Worm (Caenorhabditis elegans) whole organism, L4 larva: ENCODE measurements around the gene C14C6.5.

Source experiments
- R02D3.7 ChIP-seq: fragments of 150-350 bp; sonication (generic microtip); optimal IDR thresholded peaks from 3 replicates; lab custom pipeline; 2014; ENCODE audit warnings: missing biosample characterization, missing genetic modification characterization
- ama-1 ChIP-seq: fragments of 150-350 bp; optimal IDR thresholded peaks from 2 replicates; lab custom pipeline; 2014; ENCODE audit warnings: inconsistent platforms, mixed read lengths
- ceh-32 ChIP-seq: sonication (generic microtip); optimal IDR thresholded peaks from 2 replicates; lab custom pipeline; 2016; ENCODE audit warnings: mild to moderate bottlenecking, missing genetic modification characterization, missing compliant biosample characterization; ENCODE audit not compliant: poor library complexity
- ceh-82 ChIP-seq: sonication (generic microtip); optimal IDR thresholded peaks from 2 replicates; lab custom pipeline; 2017; ENCODE audit warnings: missing biosample characterization, missing genetic modification characterization
- daf-8 ChIP-seq: fragments of 200-800 bp; sonication (Bioruptor generic); IDR thresholded peaks from 2 replicates; pipeline ENCODE4 v1.3.6; 2022; ENCODE audit warnings: missing genetic modification characterization, missing compliant biosample characterization
- hlh-11 ChIP-seq: fragments of 200-800 bp; sonication (Bioruptor generic); optimal IDR thresholded peaks from 2 replicates; lab custom pipeline; 2018; ENCODE audit warnings: mild to moderate bottlenecking, missing genetic modification characterization, missing compliant biosample characterization
- lin-15B ChIP-seq: fragments of 150-350 bp; sonication (generic microtip); optimal IDR thresholded peaks from 3 replicates; lab custom pipeline; 2014; ENCODE audit warnings: missing biosample characterization, missing genetic modification characterization
- lin-39 ChIP-seq: fragments of 150-350 bp; optimal IDR thresholded peaks from 2 replicates; lab custom pipeline; 2014; ENCODE audit warnings: missing biosample characterization, missing genetic modification reagents, missing genetic modification characterization
- mes-2 ChIP-seq: sonication (generic microtip); optimal IDR thresholded peaks from 2 replicates; lab custom pipeline; 2016; ENCODE audit warnings: missing genotype, mild to moderate bottlenecking, missing genetic modification characterization, missing compliant biosample characterization; ENCODE audit not compliant: poor library complexity, severe bottlenecking
- nhr-41 ChIP-seq: fragments of 200-800 bp; sonication (Bioruptor generic); IDR thresholded peaks from 2 replicates; pipeline ENCODE4 v1.3.6; 2022; ENCODE audit warnings: missing genetic modification reagents, missing genetic modification characterization, missing compliant biosample characterization
- pha-4 ChIP-seq, 2 experiments: fragments of 150-350 bp in 1 of 2; fragments of 200-800 bp in 1 of 2; sonication (Bioruptor generic) in 1 of 2; IDR thresholded peaks in 1 of 2; optimal IDR thresholded peaks in 1 of 2; 2 replicates each; pipeline versions ENCODE4 v1.3.6 to Lab custom; 2014 to 2022; ENCODE audit warnings: missing genetic modification characterization in 2 of 2, missing genetic modification reagents in 2 of 2, missing biosample characterization in 1 of 2, missing compliant biosample characterization in 1 of 2
- unc-130 ChIP-seq: sonication (generic microtip); optimal IDR thresholded peaks from 2 replicates; lab custom pipeline; 2016; ENCODE audit warnings: missing genetic modification reagents, missing genetic modification characterization, missing compliant biosample characterization

ce11 chrV:497399-497798 lies 39.0 kb upstream of the C14C6.5 start, which contains the start of gene T01G6.1:
- TF ChIP-seq nhr-41 (GFP tag; lab: Robert Waterston, UW) (no peak), hlh-11 (tag; lab: Kevin White, UChicago) (no peak), R02D3.7 (tag; lab: Kevin White, UChicago) (no peak), mes-2 (tag; lab: Kevin White, UChicago) (no peak), daf-8 (no peak), ama-1 (lab: Kevin White, UChicago) (no peak), ceh-82 (tag; lab: Kevin White, UChicago) (no peak), unc-130 (no peak), lin-15B (tag; lab: Kevin White, UChicago) (no peak), pha-4 (GFP tag; IDR thresholded peaks at IDR 0.05; lab: Robert Waterston, UW) (no peak), pha-4 (tag; optimal IDR thresholded peaks at IDR 0.05; lab: Kevin White, UChicago) (no peak), lin-39 (tag; lab: Kevin White, UChicago) (no peak), ceh-32 (no peak)
